Fruit fly (Drosophila melanogaster) whole organism, embryonic: ENCODE data around the gene sau.

ENCODE experiments used
- Atf-2 ChIP-seq: fragments of 200-800 bp; sonication (Bioruptor generic); optimal IDR thresholded peaks from 2 replicates; lab custom pipeline; 2016; ENCODE audit warnings: missing biosample characterization, missing genetic modification characterization
- B-H1 ChIP-seq: fragments of 200-800 bp; sonication (Bioruptor generic); IDR thresholded peaks from 3 replicates; pipeline ENCODE4 v1.3.6; 2022; ENCODE audit warnings: missing biosample characterization, missing genetic modification characterization
- CG11560 ChIP-seq: fragments of 200-800 bp; sonication (Bioruptor generic); IDR thresholded peaks from 3 replicates; pipeline ENCODE4 v1.3.6; 2022; ENCODE audit warnings: missing biosample characterization, missing genetic modification characterization
- CG12155 ChIP-seq: fragments of 200-800 bp; sonication (Bioruptor generic); optimal IDR thresholded peaks from 3 replicates; lab custom pipeline; 2016; ENCODE audit warnings: missing biosample characterization, missing genetic modification characterization
- CG1233 ChIP-seq: fragments of 200-800 bp; sonication (Bioruptor generic); optimal IDR thresholded peaks from 4 replicates; lab custom pipeline; 2018; ENCODE audit warnings: missing biosample characterization, mild to moderate bottlenecking, missing genetic modification characterization
- CG13424 ChIP-seq: fragments of 200-800 bp; sonication (Bioruptor generic); optimal IDR thresholded peaks from 2 replicates; lab custom pipeline; 2019; ENCODE audit warnings: missing biosample characterization, mild to moderate bottlenecking, missing genetic modification characterization, moderate library complexity
- CG15601 ChIP-seq: fragments of 200-800 bp; sonication (Bioruptor generic); optimal IDR thresholded peaks from 3 replicates; lab custom pipeline; 2019; ENCODE audit warnings: missing biosample characterization, mild to moderate bottlenecking, missing genetic modification characterization, moderate library complexity
- CG17328 ChIP-seq: fragments of 200-800 bp; sonication (Bioruptor generic); IDR thresholded peaks from 2 replicates; pipeline ENCODE4 v1.3.6; 2022; ENCODE audit warnings: missing biosample characterization, missing genetic modification characterization
- CG2129 ChIP-seq: fragments of 200-800 bp; sonication (Bioruptor generic); IDR thresholded peaks from 2 replicates; pipeline ENCODE4 v1.3.6; 2022; ENCODE audit warnings: missing biosample characterization, missing genetic modification characterization; ENCODE audit not compliant: partially characterized antibody
- CG2875 ChIP-seq: fragments of 200-800 bp; sonication (Bioruptor generic); optimal IDR thresholded peaks from 2 replicates; lab custom pipeline; 2017; ENCODE audit warnings: missing biosample characterization, mild to moderate bottlenecking, missing genetic modification characterization, missing genetic modification reagents
- CG30431 ChIP-seq: fragments of 200-800 bp; sonication (Bioruptor generic); optimal IDR thresholded peaks from 2 replicates; lab custom pipeline; 2017; ENCODE audit warnings: missing biosample characterization, missing genetic modification characterization
- CG31365 ChIP-seq: fragments of 200-800 bp; sonication (Bioruptor generic); optimal IDR thresholded peaks from 2 replicates; lab custom pipeline; 2018; ENCODE audit warnings: missing biosample characterization, mild to moderate bottlenecking, missing genetic modification characterization
- CG43689 ChIP-seq: fragments of 200-800 bp; sonication (Bioruptor generic); IDR thresholded peaks from 2 replicates; pipeline ENCODE4 v1.3.6; 2022; ENCODE audit warnings: missing biosample characterization, missing genetic modification characterization
- CG8359 ChIP-seq: fragments of 200-800 bp; sonication (Bioruptor generic); optimal IDR thresholded peaks from 2 replicates; lab custom pipeline; 2017; ENCODE audit warnings: missing biosample characterization, mild to moderate bottlenecking, missing genetic modification characterization, borderline replicate concordance
- CG8924 ChIP-seq: fragments of 200-800 bp; optimal IDR thresholded peaks from 3 replicates; lab custom pipeline; 2019; ENCODE audit warnings: missing biosample characterization, mild to moderate bottlenecking, missing genetic modification characterization, moderate library complexity
- CG9797 ChIP-seq: fragments of 200-800 bp; sonication (Bioruptor generic); optimal IDR thresholded peaks from 3 replicates; lab custom pipeline; 2018; ENCODE audit warnings: missing biosample characterization, mild to moderate bottlenecking, missing genetic modification characterization
- Deaf1 ChIP-seq: fragments of 200-800 bp; optimal IDR thresholded peaks from 3 replicates; lab custom pipeline; 2019; ENCODE audit warnings: missing biosample characterization, mild to moderate bottlenecking, missing genetic modification characterization, moderate library complexity
- Dek ChIP-seq: fragments of 200-800 bp; sonication (Bioruptor generic); optimal IDR thresholded peaks from 3 replicates; lab custom pipeline; 2019; ENCODE audit warnings: missing biosample characterization, mild to moderate bottlenecking, missing genetic modification characterization, moderate library complexity
- Fer3 ChIP-seq: fragments of 200-800 bp; sonication (Bioruptor generic); optimal IDR thresholded peaks from 2 replicates; lab custom pipeline; 2018; ENCODE audit warnings: missing biosample characterization, mild to moderate bottlenecking, missing genetic modification characterization, moderate library complexity
- HLH4C ChIP-seq: fragments of 200-800 bp; sonication (Bioruptor generic); IDR thresholded peaks from 3 replicates; pipeline ENCODE4 v1.3.6; 2022; ENCODE audit warnings: missing biosample characterization, missing genetic modification characterization; ENCODE audit not compliant: partially characterized antibody
- Hr3 ChIP-seq: fragments of 200-800 bp; sonication (Bioruptor generic); optimal IDR thresholded peaks from 3 replicates; lab custom pipeline; 2016; ENCODE audit warnings: missing biosample characterization, missing genetic modification characterization
- Hr39 ChIP-seq: fragments of >200 bp; optimal IDR thresholded peaks from 2 replicates; lab custom pipeline; 2017
- Lpt ChIP-seq: fragments of >200 bp; optimal IDR thresholded peaks from 2 replicates; lab custom pipeline; 2018; ENCODE audit warnings: missing biosample characterization, missing genetic modification characterization
- Nf-YB ChIP-seq: fragments of 200-800 bp; sonication (Bioruptor generic); optimal IDR thresholded peaks from 3 replicates; lab custom pipeline; 2019; ENCODE audit warnings: missing biosample characterization, mild to moderate bottlenecking, missing genetic modification characterization, moderate library complexity
- Oli ChIP-seq: fragments of 200-800 bp; sonication (Bioruptor generic); optimal IDR thresholded peaks from 2 replicates; lab custom pipeline; 2018; ENCODE audit warnings: missing biosample characterization, mild to moderate bottlenecking, missing genetic modification characterization, moderate library complexity
- Xbp1 ChIP-seq: fragments of 200-800 bp; sonication (Bioruptor generic); optimal IDR thresholded peaks from 3 replicates; lab custom pipeline; 2016; ENCODE audit warnings: missing biosample characterization, mild to moderate bottlenecking, missing genetic modification characterization
- Xrp1 ChIP-seq: fragments of 200-800 bp; sonication (Bioruptor generic); IDR thresholded peaks from 2 replicates; pipeline ENCODE4 v1.3.6; 2022; ENCODE audit warnings: missing biosample characterization, missing genetic modification characterization
- YL-1 ChIP-seq: fragments of 200-800 bp; sonication (Bioruptor generic); optimal IDR thresholded peaks from 3 replicates; lab custom pipeline; 2017; ENCODE audit warnings: missing biosample characterization, mild to moderate bottlenecking, missing genetic modification characterization
- ash1 ChIP-seq: fragments of 200-800 bp; sonication (Bioruptor generic); optimal IDR thresholded peaks from 2 replicates; lab custom pipeline; 2018; ENCODE audit warnings: missing biosample characterization, mild to moderate bottlenecking, missing genetic modification characterization
- bab2 ChIP-seq: fragments of 200-800 bp; sonication (Bioruptor generic); optimal IDR thresholded peaks from 2 replicates; lab custom pipeline; 2016; ENCODE audit warnings: missing biosample characterization, missing genetic modification characterization
- dmrt99B ChIP-seq: fragments of 200-800 bp; sonication (Bioruptor generic); optimal IDR thresholded peaks from 2 replicates; lab custom pipeline; 2018; ENCODE audit warnings: missing biosample characterization, mild to moderate bottlenecking, missing genetic modification characterization, moderate library complexity
- esg ChIP-seq: fragments of 200-800 bp; sonication (Bioruptor generic); conservative IDR thresholded peaks from 2 replicates; pipeline ENCODE4 v1.3.6; 2022; ENCODE audit warnings: missing biosample characterization, missing genetic modification characterization
- gem ChIP-seq: fragments of 200-800 bp; sonication (Bioruptor generic); optimal IDR thresholded peaks from 2 replicates; lab custom pipeline; 2019; ENCODE audit warnings: missing biosample characterization, mild to moderate bottlenecking, missing genetic modification characterization, moderate library complexity
- hkb ChIP-seq, 2 experiments: fragments of 200-800 bp in 1 of 2; fragments of >200 bp in 1 of 2; sonication (Bioruptor generic) in 1 of 2; IDR thresholded peaks in 1 of 2; optimal IDR thresholded peaks in 1 of 2; 2 replicates each; pipeline versions ENCODE4 v1.3.6 to Lab custom; 2017 to 2022; ENCODE audit warnings: missing biosample characterization in 1 of 2, missing genetic modification characterization in 1 of 2
- jumu ChIP-seq: fragments of 200-800 bp; sonication (Bioruptor generic); optimal IDR thresholded peaks from 3 replicates; lab custom pipeline; 2016; ENCODE audit warnings: missing biosample characterization, missing genetic modification characterization
- ken ChIP-seq: fragments of 200-800 bp; sonication (Bioruptor generic); IDR thresholded peaks from 3 replicates; pipeline ENCODE4 v1.3.6; 2022; ENCODE audit warnings: missing biosample characterization, missing genetic modification characterization
- klu ChIP-seq: fragments of 200-800 bp; sonication (Bioruptor generic); IDR thresholded peaks from 2 replicates; pipeline ENCODE4 v1.3.6; 2022; ENCODE audit warnings: missing biosample characterization, missing genetic modification characterization
- knrl ChIP-seq: fragments of 200-800 bp; sonication (Bioruptor generic); IDR thresholded peaks from 3 replicates; pipeline ENCODE4 v1.3.6; 2022; ENCODE audit warnings: missing biosample characterization, missing genetic modification characterization; ENCODE audit not compliant: partially characterized antibody
- nerfin-2 ChIP-seq: fragments of 200-800 bp; sonication (Bioruptor generic); IDR thresholded peaks from 2 replicates; pipeline ENCODE4 v1.3.6; 2022; ENCODE audit warnings: missing biosample characterization, missing genetic modification characterization; ENCODE audit not compliant: partially characterized antibody
- org-1 ChIP-seq: fragments of 200-800 bp; sonication (Bioruptor generic); optimal IDR thresholded peaks from 2 replicates; lab custom pipeline; 2017; ENCODE audit warnings: missing biosample characterization, missing genetic modification characterization
- pb ChIP-seq: fragments of 200-800 bp; sonication (Bioruptor generic); optimal IDR thresholded peaks from 3 replicates; lab custom pipeline; 2016; ENCODE audit warnings: missing biosample characterization, missing genetic modification characterization
- pho ChIP-seq: fragments of 200-800 bp; sonication (Bioruptor generic); optimal IDR thresholded peaks from 2 replicates; lab custom pipeline; 2016; ENCODE audit warnings: missing biosample characterization, missing genetic modification characterization
- pum ChIP-seq: fragments of 200-800 bp; sonication (Bioruptor generic); optimal IDR thresholded peaks from 2 replicates; lab custom pipeline; 2016; ENCODE audit warnings: missing biosample characterization, missing genetic modification characterization
- sd ChIP-seq: fragments of 200-800 bp; sonication (Bioruptor generic); optimal IDR thresholded peaks from 3 replicates; lab custom pipeline; 2018; ENCODE audit warnings: missing biosample characterization, mild to moderate bottlenecking, missing genetic modification characterization, moderate library complexity
- sens ChIP-seq: fragments of 200-800 bp; sonication (Bioruptor generic); peaks from one replicate; lab custom pipeline; 2016; ENCODE audit warnings: missing biosample characterization, missing genetic modification characterization
- trem ChIP-seq: fragments of 200-800 bp; optimal IDR thresholded peaks from 3 replicates; lab custom pipeline; 2019; ENCODE audit warnings: missing biosample characterization, mild to moderate bottlenecking, missing genetic modification characterization, moderate library complexity
- twi ChIP-seq: fragments of 200-800 bp; optimal IDR thresholded peaks from 2 replicates; lab custom pipeline; 2019; ENCODE audit warnings: missing biosample characterization, mild to moderate bottlenecking, missing genetic modification characterization, moderate library complexity
- tx ChIP-seq: fragments of 200-800 bp; sonication (Bioruptor generic); optimal IDR thresholded peaks from 2 replicates; lab custom pipeline; 2016; ENCODE audit warnings: missing biosample characterization, missing genetic modification characterization
- yki ChIP-seq: fragments of >200 bp; optimal IDR thresholded peaks from 3 replicates; lab custom pipeline; 2018
- zen2 ChIP-seq: fragments of 200-800 bp; sonication (Bioruptor generic); IDR thresholded peaks from 3 replicates; pipeline ENCODE4 v1.3.6; 2022; ENCODE audit warnings: missing biosample characterization, missing genetic modification characterization; ENCODE audit not compliant: partially characterized antibody
- zf30C ChIP-seq: fragments of 200-800 bp; sonication (Bioruptor generic); optimal IDR thresholded peaks from 3 replicates; lab custom pipeline; 2018; ENCODE audit warnings: missing biosample characterization, mild to moderate bottlenecking, missing genetic modification characterization

Gene sau

DNA sequence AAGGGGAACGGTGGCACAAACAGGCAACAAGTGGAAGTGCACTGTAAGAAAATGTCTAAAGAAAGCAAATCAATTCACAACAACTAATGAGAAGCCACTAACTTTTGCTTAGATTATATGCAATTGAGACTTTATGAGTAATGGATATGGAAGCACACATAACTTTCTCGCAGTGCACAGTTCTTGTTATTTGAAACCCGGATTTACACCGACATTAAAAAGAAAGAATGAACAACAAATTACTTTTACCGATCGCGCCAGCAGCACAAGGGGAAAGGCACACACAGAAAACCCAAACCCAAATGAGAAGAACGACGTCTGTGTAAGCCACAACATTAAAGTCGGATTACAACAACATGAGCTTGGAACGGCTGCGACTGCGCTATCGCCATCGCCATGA, 37.0 kb upstream of the sau start (continued):
- TF ChIP-seq nerfin-2, result no peak
- peak; percentile 69 for TF ChIP-seq CG8924 (tag; lab: Kevin White, UChicago)
- no peak for TF ChIP-seq CG2129 (GFP tag; lab: Robert Waterston, UW)
- no peak for TF ChIP-seq Deaf1 (tag; lab: Kevin White, UChicago)
- TF ChIP-seq klu (GFP tag; lab: Robert Waterston, UW), result no peak
- no peak for TF ChIP-seq sd (tag; lab: Kevin White, UChicago)
- peak; percentile 59 for TF ChIP-seq jumu (GFP tag; lab: Kevin White, UChicago)
- TF ChIP-seq Hr3 (GFP tag; lab: Kevin White, UChicago), result peak; percentile 56
- peak; percentile 82 for TF ChIP-seq zf30C (GFP tag; lab: Kevin White, UChicago)
- TF ChIP-seq Xrp1 (GFP tag; lab: Robert Waterston, UW), result peak; percentile 90
- TF ChIP-seq CG13424 (tag; lab: Kevin White, UChicago), result peak; percentile 62
- peak; percentile 56 for TF ChIP-seq dmrt99B (tag; lab: Kevin White, UChicago)
- peak; percentile 70 for TF ChIP-seq Atf-2 (GFP tag; lab: Kevin White, UChicago)
- TF ChIP-seq HLH4C (GFP tag; lab: Robert Waterston, UW), result no peak
- peak; percentile 70 for TF ChIP-seq twi (tag; lab: Kevin White, UChicago)
- TF ChIP-seq sens (GFP tag; lab: Kevin White, UChicago), result peak; percentile 98
- TF ChIP-seq bab2 (GFP tag; lab: Kevin White, UChicago), result peak; percentile 62
- peak; percentile 64 for TF ChIP-seq CG2875
- no peak for TF ChIP-seq CG11560 (tag; lab: Robert Waterston, UW)
- no peak for TF ChIP-seq ash1
- no peak for TF ChIP-seq zen2 (GFP tag; lab: Robert Waterston, UW)
- peak; percentile 83 for TF ChIP-seq CG15601
- TF ChIP-seq Nf-YB (GFP tag; lab: Kevin White, UChicago), result peak; percentile 36
- no peak for TF ChIP-seq Dek
- peak; percentile 7 for TF ChIP-seq tx
- peak; percentile 35; the same call in 1 of the 3 replicates for TF ChIP-seq B-H1 (GFP tag; lab: Robert Waterston, UW)
- TF ChIP-seq CG9797 (GFP tag; lab: Kevin White, UChicago), result no peak
- peak; percentile 40; the same call in 1 of the 2 replicates for TF ChIP-seq esg (GFP tag; lab: Robert Waterston, UW)
- peak; percentile 60 for TF ChIP-seq CG8359 (GFP tag; lab: Kevin White, UChicago)
- peak; percentile 21 for TF ChIP-seq org-1 (GFP tag; lab: Kevin White, UChicago)
- no peak for TF ChIP-seq knrl (GFP tag; lab: Robert Waterston, UW)
- TF ChIP-seq CG30431 (GFP tag; lab: Kevin White, UChicago), result peak; percentile 82
- peak; percentile 58 for TF ChIP-seq pum (GFP tag; lab: Kevin White, UChicago)
- TF ChIP-seq Oli (tag; lab: Kevin White, UChicago), result peak; percentile 65
- peak; percentile 75 for TF ChIP-seq trem
- peak; percentile 18 for TF ChIP-seq CG12155
- TF ChIP-seq Hr39 (lab: Kevin White, UChicago), result no peak
- peak; percentile 22 for TF ChIP-seq pb
- no peak for TF ChIP-seq Lpt (GFP tag; lab: Kevin White, UChicago)
- no peak for TF ChIP-seq YL-1 (GFP tag; lab: Kevin White, UChicago)
- TF ChIP-seq Xbp1 (GFP tag; lab: Kevin White, UChicago), result peak; percentile 67
- peak; percentile 14 for TF ChIP-seq CG31365 (tag; lab: Kevin White, UChicago)
- no peak for TF ChIP-seq Fer3 (tag; lab: Kevin White, UChicago)
- 0 out of 3 replicates have a peak, but pooled peaks have one; percentile 17 for TF ChIP-seq ken (GFP tag; lab: Robert Waterston, UW)
- TF ChIP-seq hkb (optimal IDR thresholded peaks at IDR 0.05; lab: Kevin White, UChicago), result no peak
- TF ChIP-seq hkb (GFP tag; IDR thresholded peaks at IDR 0.05; lab: Robert Waterston, UW), result peak; percentile 60
- TF ChIP-seq CG1233, result peak; percentile 50
- TF ChIP-seq pho (GFP tag; lab: Kevin White, UChicago), result no peak
- peak; percentile 84 for TF ChIP-seq gem
- peak; percentile 85 for TF ChIP-seq CG17328 (GFP tag; lab: Robert Waterston, UW)
- TF ChIP-seq CG43689 (GFP tag; lab: Robert Waterston, UW), result no peak
- TF ChIP-seq yki (lab: Kevin White, UChicago), result no peak
